Fruit fly (Drosophila melanogaster): ENCODE results near the gene CG14104.

dm6 chr3L:19801105-19801504 is 5.9 kb downstream of the CG14104 start, which contains the start of gene CG14102:
- TF ChIP-seq Eip75B (GFP tag; optimal IDR thresholded peaks at IDR 0.05) (no peak), Sox15 (GFP tag; optimal IDR thresholded peaks at IDR 0.05) (no peak), pdm3 (GFP tag; optimal IDR thresholded peaks at IDR 0.05) (no peak), CG10669 (GFP tag; optimal IDR thresholded peaks at IDR 0.05) (no peak), CG11762 (GFP tag; optimal IDR thresholded peaks at IDR 0.05; ENCODE audit: insufficient read depth) (no peak), CG34406 (GFP tag; optimal IDR thresholded peaks at IDR 0.05) (no peak)
